Fruit fly (Drosophila melanogaster): ENCODE measurements around the gene CG8032.

DNA sequence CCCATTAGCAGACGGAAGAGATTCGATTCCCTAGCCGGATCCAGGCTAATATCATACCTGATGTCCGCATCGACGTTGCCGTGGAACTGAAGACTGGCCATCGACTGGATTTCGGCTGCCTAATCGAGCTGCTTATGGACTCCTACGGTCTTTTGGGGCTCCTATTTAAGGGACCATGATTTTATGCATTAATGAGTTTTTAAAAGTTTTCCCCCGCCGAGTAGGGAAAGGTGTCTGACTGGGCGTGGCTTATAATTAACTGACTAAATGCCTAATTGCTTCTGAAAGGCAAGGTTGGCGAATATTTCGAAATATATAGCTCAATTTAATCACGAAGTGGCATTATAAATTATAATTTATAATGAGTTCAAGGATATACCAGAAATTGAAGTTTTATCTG is 28.1 kb upstream of the CG8032 start, which contains the start of gene Or85e:
- TF ChIP-seq CG8159 (tag; optimal IDR thresholded peaks at IDR 0.05): no peak
- TF ChIP-seq rn (GFP tag; IDR thresholded peaks at IDR 0.05): no peak
- TF ChIP-seq CG4496 (GFP tag; IDR thresholded peaks at IDR 0.05): no peak
- no peak for TF ChIP-seq fd96Ca (GFP tag; IDR thresholded peaks at IDR 0.05)
